Worm (Caenorhabditis elegans) whole organism, L4/young adult: ENCODE data around the gene T04B8.5.

ENCODE experiments used
- W03F9.2 ChIP-seq: fragments of 150-350 bp; optimal IDR thresholded peaks from 2 replicates; lab custom pipeline; 2014; ENCODE audit warnings: missing biosample characterization, missing genetic modification characterization
- dao-5 ChIP-seq: sonication (generic microtip); optimal IDR thresholded peaks from 2 replicates; lab custom pipeline; 2016; ENCODE audit warnings: missing genotype, missing genetic modification characterization, moderate library complexity, missing compliant biosample characterization
- him-1 ChIP-seq: sonication (generic microtip); optimal IDR thresholded peaks from 2 replicates; lab custom pipeline; 2016; ENCODE audit warnings: missing genotype, missing genetic modification reagents, missing genetic modification characterization, missing compliant biosample characterization

- no peak for TF ChIP-seq him-1 (tag; lab: Kevin White, UChicago)
- no peak for TF ChIP-seq W03F9.2
- TF ChIP-seq dao-5 (tag; lab: Kevin White, UChicago): no peak
Observed at ce11 chrII:625926-626325, 1.6 kb upstream of the T04B8.5 start.
